Fruit fly (Drosophila melanogaster) whole organism, embryonic: ENCODE results near the gene sti.

Source experiments
- Blimp-1 ChIP-seq: fragments of 200-800 bp; sonication (Bioruptor generic); optimal IDR thresholded peaks from 3 replicates; lab custom pipeline; 2018; ENCODE audit warnings: missing biosample characterization, missing genetic modification characterization, mild to moderate bottlenecking, moderate library complexity, missing genetic modification reagents
- BtbVII ChIP-seq: fragments of 200-800 bp; sonication (Bioruptor generic); optimal IDR thresholded peaks from 3 replicates; lab custom pipeline; 2017; ENCODE audit warnings: missing biosample characterization, mild to moderate bottlenecking, missing genetic modification characterization
- C15 ChIP-seq: fragments of 200-800 bp; sonication (Bioruptor generic); IDR thresholded peaks from 3 replicates; pipeline ENCODE4 v1.3.6; 2022; ENCODE audit warnings: missing biosample characterization, missing genetic modification characterization
- CG11456 ChIP-seq: fragments of 200-800 bp; sonication (Bioruptor generic); IDR thresholded peaks from 3 replicates; pipeline ENCODE4 v1.3.6; 2022; ENCODE audit warnings: missing biosample characterization, missing genetic modification characterization
- CG13287 ChIP-seq: fragments of 200-800 bp; sonication (Bioruptor generic); IDR thresholded peaks from 2 replicates; pipeline ENCODE4 v1.3.6; 2022; ENCODE audit warnings: missing biosample characterization, missing genetic modification characterization; ENCODE audit not compliant: partially characterized antibody
- CG13624 ChIP-seq: fragments of 200-800 bp; sonication (Bioruptor generic); optimal IDR thresholded peaks from 2 replicates; lab custom pipeline; 2016; ENCODE audit warnings: missing biosample characterization, missing genetic modification characterization
- CG15269 ChIP-seq: fragments of 200-800 bp; sonication (Bioruptor generic); optimal IDR thresholded peaks from 2 replicates; lab custom pipeline; 2018; ENCODE audit warnings: missing biosample characterization, mild to moderate bottlenecking, missing genetic modification characterization, moderate library complexity
- CG16813 ChIP-seq: fragments of 200-800 bp; sonication (Bioruptor generic); IDR thresholded peaks from 3 replicates; pipeline ENCODE4 v1.3.6; 2022; ENCODE audit warnings: missing biosample characterization, missing genetic modification characterization; ENCODE audit not compliant: partially characterized antibody
- CG18262 ChIP-seq: fragments of 200-800 bp; optimal IDR thresholded peaks from 3 replicates; lab custom pipeline; 2019; ENCODE audit warnings: missing biosample characterization, mild to moderate bottlenecking, missing genetic modification characterization, moderate library complexity
- CG4820 ChIP-seq: fragments of 200-800 bp; sonication (Bioruptor generic); optimal IDR thresholded peaks from 3 replicates; lab custom pipeline; 2016; ENCODE audit warnings: missing biosample characterization, missing genetic modification characterization
- CG5180 ChIP-seq: fragments of 200-800 bp; sonication (Bioruptor generic); optimal IDR thresholded peaks from 3 replicates; lab custom pipeline; 2017; ENCODE audit warnings: missing biosample characterization, missing genetic modification characterization, mild to moderate bottlenecking, moderate library complexity, missing genetic modification reagents
- CG7928 ChIP-seq: fragments of 200-800 bp; sonication (Bioruptor generic); optimal IDR thresholded peaks from 2 replicates; lab custom pipeline; 2017; ENCODE audit warnings: missing biosample characterization, mild to moderate bottlenecking, missing genetic modification characterization
- CG9215 ChIP-seq: fragments of 200-800 bp; sonication (Bioruptor generic); IDR thresholded peaks from 2 replicates; pipeline ENCODE4 v1.3.6; 2022; ENCODE audit warnings: missing biosample characterization, missing genetic modification characterization
- CG9817 ChIP-seq: fragments of 200-800 bp; sonication (Bioruptor generic); optimal IDR thresholded peaks from 2 replicates; lab custom pipeline; 2018; ENCODE audit warnings: missing biosample characterization, mild to moderate bottlenecking, missing genetic modification characterization, moderate library complexity
- CG9932 ChIP-seq: fragments of 200-800 bp; sonication (Bioruptor generic); IDR thresholded peaks from 2 replicates; pipeline ENCODE4 v1.3.6; 2022; ENCODE audit warnings: missing biosample characterization, missing genetic modification characterization
- CoRest ChIP-seq: fragments of 200-800 bp; sonication (Bioruptor generic); optimal IDR thresholded peaks from 3 replicates; lab custom pipeline; 2018; ENCODE audit warnings: missing biosample characterization, mild to moderate bottlenecking, missing genetic modification characterization, moderate library complexity
- ERR ChIP-seq: fragments of 200-800 bp; sonication (Bioruptor generic); optimal IDR thresholded peaks from 2 replicates; lab custom pipeline; 2016; ENCODE audit warnings: missing biosample characterization, missing genetic modification characterization
- H15 ChIP-seq: fragments of 200-800 bp; sonication (Bioruptor generic); IDR thresholded peaks from 3 replicates; pipeline ENCODE4 v1.3.6; 2022; ENCODE audit warnings: missing biosample characterization, missing genetic modification characterization
- Hey ChIP-seq: fragments of 200-800 bp; sonication (Bioruptor generic); optimal IDR thresholded peaks from 3 replicates; lab custom pipeline; 2018; ENCODE audit warnings: missing biosample characterization, mild to moderate bottlenecking, missing genetic modification characterization
- Hr51 ChIP-seq, 2 experiments: fragments of 200-800 bp; sonication (Bioruptor generic); optimal IDR thresholded peaks; 2 replicates in 1 of 2; 3 replicates in 1 of 2; lab custom pipeline; 2016 to 2018; ENCODE audit warnings: missing biosample characterization in 2 of 2, missing genetic modification characterization in 2 of 2, mild to moderate bottlenecking in 1 of 2, moderate library complexity in 1 of 2
- Hsf ChIP-seq: fragments of 200-800 bp; sonication (Bioruptor generic); optimal IDR thresholded peaks from 3 replicates; lab custom pipeline; 2016; ENCODE audit warnings: missing biosample characterization, missing genetic modification characterization
- Lpt ChIP-seq: fragments of >200 bp; optimal IDR thresholded peaks from 2 replicates; lab custom pipeline; 2018; ENCODE audit warnings: missing biosample characterization, missing genetic modification characterization
- NC2β ChIP-seq: fragments of 200-800 bp; sonication (Bioruptor generic); optimal IDR thresholded peaks from 2 replicates; lab custom pipeline; 2016; ENCODE audit warnings: missing biosample characterization, missing genetic modification characterization
- Sry-β ChIP-seq: fragments of 200-800 bp; sonication (Bioruptor generic); optimal IDR thresholded peaks from 2 replicates; lab custom pipeline; 2018; ENCODE audit warnings: missing biosample characterization, mild to moderate bottlenecking, missing genetic modification characterization, moderate library complexity
- al ChIP-seq: fragments of 200-800 bp; sonication (Bioruptor generic); IDR thresholded peaks from 2 replicates; pipeline ENCODE4 v1.3.6; 2022; ENCODE audit warnings: missing biosample characterization, missing genetic modification characterization
- bab2 ChIP-seq: fragments of 200-800 bp; sonication (Bioruptor generic); optimal IDR thresholded peaks from 2 replicates; lab custom pipeline; 2016; ENCODE audit warnings: missing biosample characterization, missing genetic modification characterization
- bbx ChIP-seq: fragments of 200-800 bp; sonication (Bioruptor generic); IDR thresholded peaks from 2 replicates; pipeline ENCODE4 v1.3.6; 2022; ENCODE audit warnings: missing biosample characterization, missing genetic modification characterization; ENCODE audit not compliant: partially characterized antibody
- dimm ChIP-seq: fragments of 200-800 bp; sonication (Bioruptor generic); IDR thresholded peaks from 2 replicates; pipeline ENCODE4 v1.3.6; 2022; ENCODE audit warnings: missing biosample characterization, missing genetic modification characterization
- emc ChIP-seq: fragments of 200-800 bp; sonication (Bioruptor generic); optimal IDR thresholded peaks from 2 replicates; lab custom pipeline; 2016; ENCODE audit warnings: missing biosample characterization, missing genetic modification characterization
- fd64A ChIP-seq: fragments of 200-800 bp; sonication (Bioruptor generic); optimal IDR thresholded peaks from 3 replicates; lab custom pipeline; 2018; ENCODE audit warnings: missing biosample characterization, mild to moderate bottlenecking, missing genetic modification characterization
- hb ChIP-seq: fragments of 200-800 bp; sonication (Bioruptor generic); IDR thresholded peaks from 3 replicates; pipeline ENCODE4 v1.3.6; 2022; ENCODE audit warnings: missing biosample characterization, missing genetic modification characterization; ENCODE audit not compliant: partially characterized antibody
- ken ChIP-seq: fragments of 200-800 bp; sonication (Bioruptor generic); IDR thresholded peaks from 3 replicates; pipeline ENCODE4 v1.3.6; 2022; ENCODE audit warnings: missing biosample characterization, missing genetic modification characterization
- lab ChIP-seq: fragments of 200-800 bp; sonication (Bioruptor generic); optimal IDR thresholded peaks from 3 replicates; lab custom pipeline; 2017; ENCODE audit warnings: missing biosample characterization, missing genetic modification characterization, mild to moderate bottlenecking, moderate library complexity, missing genetic modification reagents
- mld ChIP-seq: fragments of 200-800 bp; sonication (Bioruptor generic); IDR thresholded peaks from 3 replicates; pipeline ENCODE4 v1.3.6; 2022; ENCODE audit warnings: missing biosample characterization, missing genetic modification characterization; ENCODE audit not compliant: partially characterized antibody
- nmo ChIP-seq: fragments of 200-800 bp; sonication (Bioruptor generic); optimal IDR thresholded peaks from 2 replicates; lab custom pipeline; 2018; ENCODE audit warnings: missing biosample characterization, mild to moderate bottlenecking, missing genetic modification characterization, moderate library complexity
- pho ChIP-seq: fragments of 200-800 bp; sonication (Bioruptor generic); optimal IDR thresholded peaks from 2 replicates; lab custom pipeline; 2016; ENCODE audit warnings: missing biosample characterization, missing genetic modification characterization
- pum ChIP-seq: fragments of 200-800 bp; sonication (Bioruptor generic); optimal IDR thresholded peaks from 2 replicates; lab custom pipeline; 2016; ENCODE audit warnings: missing biosample characterization, missing genetic modification characterization
- so ChIP-seq: fragments of 200-800 bp; sonication (Bioruptor generic); IDR thresholded peaks from 3 replicates; pipeline ENCODE4 v1.3.6; 2022; ENCODE audit warnings: missing biosample characterization, missing genetic modification characterization
- tio ChIP-seq: fragments of 200-800 bp; sonication (Bioruptor generic); optimal IDR thresholded peaks from 2 replicates; lab custom pipeline; 2017; ENCODE audit warnings: missing biosample characterization, missing genetic modification characterization, inconsistent platforms
- zen ChIP-seq: fragments of 200-800 bp; sonication (Bioruptor generic); optimal IDR thresholded peaks from 3 replicates; lab custom pipeline; 2018; ENCODE audit warnings: missing biosample characterization, mild to moderate bottlenecking, missing genetic modification characterization, moderate library complexity

sti gene

DNA sequence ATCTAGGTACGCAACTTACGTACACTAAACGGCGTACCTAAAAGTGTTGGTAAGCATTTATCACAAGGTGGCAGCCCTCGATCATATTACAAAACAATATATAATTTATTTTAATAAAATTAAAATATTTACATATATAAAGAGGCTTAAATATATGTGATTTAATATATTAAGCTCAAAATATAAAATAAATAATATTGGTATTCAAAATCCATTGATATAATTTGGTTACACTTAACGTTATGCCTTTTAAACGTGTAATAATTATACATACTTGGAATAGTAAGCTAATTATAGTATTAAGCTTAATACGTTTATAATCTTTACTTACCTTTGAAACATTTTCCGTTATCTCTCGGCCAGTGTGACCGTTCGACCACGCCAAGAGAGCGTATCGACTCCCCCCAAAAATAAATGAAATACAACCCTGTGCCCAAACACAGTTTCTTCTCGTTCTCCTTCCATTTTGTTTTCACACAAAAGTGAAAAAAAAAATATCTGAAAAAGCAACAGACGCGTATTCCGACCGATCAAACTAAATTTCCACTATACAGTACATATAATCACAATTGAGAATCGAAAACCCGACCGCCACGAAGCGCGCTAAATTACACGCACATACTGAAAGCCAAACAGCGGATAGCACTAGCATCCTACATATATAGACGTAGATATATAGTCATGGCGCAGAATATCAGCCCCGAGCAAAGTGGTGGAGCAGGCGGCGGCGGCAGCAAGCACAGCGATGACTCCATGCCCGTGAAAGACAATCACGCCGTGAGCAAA is 10.6 kb downstream of the sti start, which contains the start of the genes CG10646 and vih (continued):
- 0 out of 2 replicates have a peak, but pooled peaks have one; percentile 29 for TF ChIP-seq al (GFP tag; lab: Robert Waterston, UW)
- no peak for TF ChIP-seq bab2 (GFP tag; lab: Kevin White, UChicago)
- TF ChIP-seq ken (GFP tag; lab: Robert Waterston, UW), result no peak; the same call in 2 of the 3 replicates
- TF ChIP-seq CG9817 (tag; lab: Kevin White, UChicago), result no peak
- TF ChIP-seq BtbVII (GFP tag; lab: Kevin White, UChicago), result peak; percentile 38
- TF ChIP-seq nmo (GFP tag; lab: Kevin White, UChicago), result peak; percentile 63
- no peak for TF ChIP-seq Lpt
- TF ChIP-seq Hsf (GFP tag; lab: Kevin White, UChicago), result peak; percentile 2
- no peak for TF ChIP-seq Blimp-1 (GFP tag; lab: Kevin White, UChicago)
- TF ChIP-seq NC2β (GFP tag; lab: Kevin White, UChicago), result no peak
- no peak for TF ChIP-seq Hey (tag; lab: Kevin White, UChicago)
- 0 out of 3 replicates have a peak, but pooled peaks have one; percentile 6 for TF ChIP-seq H15 (GFP tag; lab: Robert Waterston, UW)
- peak; percentile 42 for TF ChIP-seq CG4820 (GFP tag; lab: Kevin White, UChicago)
- TF ChIP-seq CG18262 (tag; lab: Kevin White, UChicago), result peak; percentile 60
- no peak for TF ChIP-seq CG13624 (GFP tag; lab: Kevin White, UChicago)
- 0 out of 2 replicates have a peak, but pooled peaks have one; percentile 46 for TF ChIP-seq CG9932 (GFP tag; lab: Robert Waterston, UW)
- no peak for TF ChIP-seq CG7928
- no peak for TF ChIP-seq so (GFP tag; lab: Robert Waterston, UW)
- no peak for TF ChIP-seq pho (GFP tag; lab: Kevin White, UChicago)
- peak in 1 of 2 experiments; percentile 49 for TF ChIP-seq Hr51 (GFP tag; optimal IDR thresholded peaks at IDR 0.05; lab: Kevin White, UChicago)
- TF ChIP-seq bbx (GFP tag; lab: Robert Waterston, UW), result no peak
- TF ChIP-seq CG16813 (GFP tag; lab: Robert Waterston, UW), result no peak
- no peak for TF ChIP-seq hb (GFP tag; lab: Robert Waterston, UW)
- TF ChIP-seq emc (GFP tag; lab: Kevin White, UChicago), result no peak
- TF ChIP-seq Sry-β (GFP tag; lab: Kevin White, UChicago), result peak; percentile 42
- no peak for TF ChIP-seq CG9215 (GFP tag; lab: Robert Waterston, UW)
- TF ChIP-seq dimm, result no peak
- TF ChIP-seq lab (GFP tag; lab: Kevin White, UChicago), result peak; percentile 57
- TF ChIP-seq CG13287 (GFP tag; lab: Robert Waterston, UW), result peak; percentile 40; the same call in 1 of the 2 replicates
- no peak for TF ChIP-seq CG5180 (GFP tag; lab: Kevin White, UChicago)
- TF ChIP-seq ERR (GFP tag; lab: Kevin White, UChicago), result no peak
- peak; percentile 43 for TF ChIP-seq zen (tag; lab: Kevin White, UChicago)
- TF ChIP-seq C15 (GFP tag; lab: Robert Waterston, UW), result no peak
- no peak for TF ChIP-seq tio (GFP tag; lab: Kevin White, UChicago)
- no peak for TF ChIP-seq fd64A (GFP tag; lab: Kevin White, UChicago)
- TF ChIP-seq CG15269 (tag; lab: Kevin White, UChicago), result peak; percentile 43
- no peak for TF ChIP-seq pum (GFP tag; lab: Kevin White, UChicago)
- peak; percentile 59 for TF ChIP-seq CoRest
- no peak; the same call in 2 of the 3 replicates for TF ChIP-seq CG11456
- TF ChIP-seq mld, result no peak
